Worm (Caenorhabditis elegans) whole organism, L3 larva: ENCODE measurements around the gene dhs-18.

ENCODE experiments used
- daf-12 ChIP-seq: fragments of 150-350 bp; optimal IDR thresholded peaks from 2 replicates; lab custom pipeline; 2014; ENCODE audit warnings: missing biosample characterization, missing genetic modification reagents, missing genetic modification characterization
- elt-2 ChIP-seq: sonication (generic microtip); optimal IDR thresholded peaks from 2 replicates; lab custom pipeline; 2016; ENCODE audit warnings: missing genetic modification reagents, mild to moderate bottlenecking, missing genetic modification characterization, missing compliant biosample characterization
- nhr-12 ChIP-seq: fragments of 150-350 bp; optimal IDR thresholded peaks from 2 replicates; lab custom pipeline; 2014; ENCODE audit warnings: missing biosample characterization, missing genetic modification characterization
- pha-4 ChIP-seq: fragments of 150-350 bp; optimal IDR thresholded peaks from 2 replicates; lab custom pipeline; 2014; ENCODE audit warnings: missing biosample characterization, missing genetic modification reagents, missing genetic modification characterization
- unc-62 ChIP-seq: fragments of 150-350 bp; sonication (generic microtip); optimal IDR thresholded peaks from 4 replicates; lab custom pipeline; 2014; ENCODE audit warnings: missing biosample characterization, missing genetic modification reagents, missing genetic modification characterization
- zag-1 ChIP-seq: fragments of 150-350 bp; optimal IDR thresholded peaks from 2 replicates; lab custom pipeline; 2014; ENCODE audit warnings: missing biosample characterization, missing genetic modification characterization

- TF ChIP-seq elt-2 = no peak
- TF ChIP-seq nhr-12 (tag; lab: Kevin White, UChicago) = no peak
- TF ChIP-seq pha-4 (tag; lab: Kevin White, UChicago) = no peak
- TF ChIP-seq daf-12 = no peak
- TF ChIP-seq unc-62 (GFP tag; lab: Kevin White, UChicago) = no peak
- no peak for TF ChIP-seq zag-1 (tag; lab: Kevin White, UChicago)
Measured at ce11 chrV:11011807-11012206, 34.8 kb downstream of the dhs-18 start.
